Fruit fly (Drosophila melanogaster) S2 (cell line): ENCODE results near the gene CG43446.

Experiments used
- CG8478 ChIP-seq: fragments of >200 bp; optimal IDR thresholded peaks from 2 replicates; lab custom pipeline; 2018
- CTCF ChIP-seq, 2 experiments: fragments of >200 bp; optimal IDR thresholded peaks; 2 replicates each; lab custom pipeline; 2018

- TF ChIP-seq CTCF (optimal IDR thresholded peaks at IDR 0.05; lab: Kevin White, UChicago) (no peak), CG8478 (lab: Kevin White, UChicago) (no peak)
Observed at dm6 chr3R:20955932-20956636, 31.7 kb downstream of the CG43446 start.
